Fruit fly (Drosophila melanogaster) whole organism, wandering third instar larva: ENCODE measurements around the gene CG14913.

ENCODE experiments used
- CG32264 ChIP-seq: fragments of 200-800 bp; sonication (Bioruptor generic); optimal IDR thresholded peaks from 2 replicates; lab custom pipeline; 2016; ENCODE audit warnings: missing biosample characterization, missing genetic modification characterization
- CG9705 ChIP-seq: fragments of 200-800 bp; sonication (Bioruptor generic); optimal IDR thresholded peaks from 2 replicates; lab custom pipeline; 2018; ENCODE audit warnings: missing biosample characterization, mild to moderate bottlenecking, missing genetic modification characterization
- Dfd ChIP-seq: fragments of >200 bp; optimal IDR thresholded peaks from 2 replicates; lab custom pipeline; 2017; ENCODE audit warnings: missing biosample characterization, missing genetic modification characterization
- Dif ChIP-seq: fragments of 200-275, 200-300 bp; sonication (Bioruptor generic); optimal IDR thresholded peaks from 2 replicates; lab custom pipeline; 2018; ENCODE audit warnings: missing biosample characterization, missing genetic modification characterization; ENCODE audit not compliant: partially characterized antibody
- GATAd ChIP-seq: sonication (Bioruptor generic); optimal IDR thresholded peaks from 2 replicates; lab custom pipeline; 2016; ENCODE audit warnings: missing biosample characterization, missing genetic modification characterization
- HLH106 ChIP-seq: fragments of 200-800 bp; optimal IDR thresholded peaks from 3 replicates; lab custom pipeline; 2019; ENCODE audit warnings: missing biosample characterization, mild to moderate bottlenecking, missing genetic modification characterization, moderate library complexity
- Hnf4 ChIP-seq: fragments of 200-800 bp; sonication (Bioruptor generic); optimal IDR thresholded peaks from 2 replicates; lab custom pipeline; 2016; ENCODE audit warnings: missing biosample characterization, mild to moderate bottlenecking, missing genetic modification characterization
- Hr78 ChIP-seq: fragments of >200 bp; optimal IDR thresholded peaks from 2 replicates; lab custom pipeline; 2017; ENCODE audit warnings: missing biosample characterization, missing genetic modification characterization
- Hr83 ChIP-seq: fragments of 200-300 bp; sonication (Bioruptor generic); optimal IDR thresholded peaks from 2 replicates; lab custom pipeline; 2016; ENCODE audit warnings: missing biosample characterization, mild to moderate bottlenecking, missing genetic modification characterization, moderate library complexity; ENCODE audit not compliant: poor library complexity, severe bottlenecking
- Jra ChIP-seq: sonication (Bioruptor generic); optimal IDR thresholded peaks from 2 replicates; lab custom pipeline; 2016; ENCODE audit warnings: missing biosample characterization, missing genetic modification characterization
- Myc ChIP-seq: fragments of >200 bp; optimal IDR thresholded peaks from 2 replicates; lab custom pipeline; 2017
- N ChIP-seq: fragments of >200 bp; optimal IDR thresholded peaks from 2 replicates; lab custom pipeline; 2018; ENCODE audit warnings: missing biosample characterization, missing external identifiers, missing genetic modification characterization
- OdsH ChIP-seq: fragments of 200-800 bp; sonication (Bioruptor generic); optimal IDR thresholded peaks from 2 replicates; lab custom pipeline; 2016; ENCODE audit warnings: missing biosample characterization, mild to moderate bottlenecking, missing genetic modification characterization
- Rel ChIP-seq, 2 experiments: fragments of 200-800 bp; sonication (Bioruptor generic) in 1 of 2; optimal IDR thresholded peaks; 2 replicates in 1 of 2; 3 replicates in 1 of 2; lab custom pipeline; 2016 to 2019; ENCODE audit warnings: mild to moderate bottlenecking in 2 of 2, missing biosample characterization in 2 of 2, missing genetic modification characterization in 2 of 2, moderate library complexity in 1 of 2
- Sp1 ChIP-seq: fragments of 200-800 bp; sonication (Bioruptor generic); optimal IDR thresholded peaks from 3 replicates; lab custom pipeline; 2019; ENCODE audit warnings: missing biosample characterization, mild to moderate bottlenecking, missing genetic modification characterization, moderate library complexity
- br ChIP-seq: fragments of 200-800 bp; sonication (Bioruptor generic); optimal IDR thresholded peaks from 2 replicates; lab custom pipeline; 2016; ENCODE audit warnings: missing biosample characterization, missing genetic modification characterization
- brk ChIP-seq: fragments of 200-800 bp; sonication (Bioruptor generic); optimal IDR thresholded peaks from 2 replicates; lab custom pipeline; 2016; ENCODE audit warnings: missing biosample characterization, mild to moderate bottlenecking, missing genetic modification characterization
- dl ChIP-seq, 2 experiments: fragments of 175-275, 200-275 bp in 1 of 2; fragments of 200-275 bp in 1 of 2; sonication (Bioruptor generic); optimal IDR thresholded peaks; lab custom pipeline; 2018; ENCODE audit warnings: mild to moderate bottlenecking in 2 of 2, missing biosample characterization in 2 of 2, missing genetic modification characterization in 2 of 2, moderate library complexity in 2 of 2; ENCODE audit not compliant: partially characterized antibody in 2 of 2, insufficient read depth in 1 of 2
- dmrt93B ChIP-seq: fragments of 200-800 bp; sonication (Bioruptor generic); optimal IDR thresholded peaks from 2 replicates; lab custom pipeline; 2018; ENCODE audit warnings: missing biosample characterization, mild to moderate bottlenecking, missing genetic modification characterization
- dsf ChIP-seq: sonication (Bioruptor generic); optimal IDR thresholded peaks from 2 replicates; lab custom pipeline; 2016; ENCODE audit warnings: missing biosample characterization, missing genetic modification characterization, borderline replicate concordance
- ey ChIP-seq: fragments of 200-800 bp; sonication (Bioruptor generic); optimal IDR thresholded peaks from 2 replicates; lab custom pipeline; 2016; ENCODE audit warnings: missing biosample characterization, missing genetic modification characterization
- foxo ChIP-seq, 2 experiments: fragments of 200-800 bp; sonication (Bioruptor generic); optimal IDR thresholded peaks; 2 replicates in 1 of 2; 3 replicates in 1 of 2; lab custom pipeline; 2016 to 2017; ENCODE audit warnings: missing biosample characterization in 2 of 2, missing genetic modification characterization in 2 of 2
- fru ChIP-seq: fragments of 200-800 bp; sonication (Bioruptor generic); optimal IDR thresholded peaks from 3 replicates; lab custom pipeline; 2016; ENCODE audit warnings: missing biosample characterization, mild to moderate bottlenecking, missing genetic modification characterization
- h ChIP-seq: fragments of 200-800 bp; sonication (Bioruptor generic); optimal IDR thresholded peaks from 3 replicates; lab custom pipeline; 2016; ENCODE audit warnings: missing biosample characterization, mild to moderate bottlenecking, missing genetic modification characterization
- jim ChIP-seq: fragments of 175-275, 200-325 bp; sonication (Bioruptor generic); optimal IDR thresholded peaks from 2 replicates; lab custom pipeline; 2016; ENCODE audit warnings: missing biosample characterization, mild to moderate bottlenecking, missing genetic modification characterization
- lola ChIP-seq: fragments of >200 bp; optimal IDR thresholded peaks from 2 replicates; lab custom pipeline; 2017; ENCODE audit warnings: missing biosample characterization, missing genetic modification characterization
- pan ChIP-seq: fragments of >200 bp; optimal IDR thresholded peaks from 2 replicates; lab custom pipeline; 2017
- psq ChIP-seq: fragments of 200-800 bp; sonication (Bioruptor generic); optimal IDR thresholded peaks from 3 replicates; lab custom pipeline; 2017; ENCODE audit warnings: missing biosample characterization, mild to moderate bottlenecking, missing genetic modification characterization, moderate library complexity
- rgr ChIP-seq: fragments of 200-800 bp; sonication (Bioruptor generic); optimal IDR thresholded peaks from 3 replicates; lab custom pipeline; 2016; ENCODE audit warnings: missing biosample characterization, mild to moderate bottlenecking, missing genetic modification characterization
- sage ChIP-seq: fragments of 200-800 bp; sonication (Bioruptor generic); optimal IDR thresholded peaks from 2 replicates; lab custom pipeline; 2016; ENCODE audit warnings: missing biosample characterization, mild to moderate bottlenecking, missing genetic modification characterization
- sv ChIP-seq: fragments of 200-800 bp; sonication (Bioruptor generic); optimal IDR thresholded peaks from 3 replicates; lab custom pipeline; 2016; ENCODE audit warnings: missing biosample characterization, missing genetic modification characterization
- tai ChIP-seq: sonication (Bioruptor generic); optimal IDR thresholded peaks from 2 replicates; lab custom pipeline; 2016; ENCODE audit warnings: missing biosample characterization, missing genetic modification characterization
- usp ChIP-seq: fragments of >200 bp; optimal IDR thresholded peaks from 2 replicates; lab custom pipeline; 2017; ENCODE audit warnings: missing biosample characterization, missing genetic modification characterization
- woc ChIP-seq: sonication (Bioruptor generic); optimal IDR thresholded peaks from 2 replicates; lab custom pipeline; 2016; ENCODE audit warnings: missing biosample characterization, mild to moderate bottlenecking, missing genetic modification characterization

Gene CG14913

dm6 chr2L:11039548-11040144 lies 22.9 kb downstream of the CG14913 start:
- TF ChIP-seq h (no peak), dsf (GFP tag; lab: Kevin White, UChicago) (no peak), dl (GFP tag; optimal IDR thresholded peaks at IDR 0.05; lab: Kevin White, UChicago; ENCODE audit: insufficient read depth in 1 of 2, partially characterized antibody in 2 of 2) (no peak), Hnf4 (GFP tag; lab: Kevin White, UChicago) (no peak), Myc (no peak), CG9705 (GFP tag; lab: Kevin White, UChicago) (no peak), Jra (no peak)

dm6 chr2L:11041074-11041473 lies 24.3 kb downstream of the CG14913 start:
- no peak for TF ChIP-seq N (GFP tag; lab: Kevin White, UChicago)
- TF ChIP-seq Rel (GFP tag; optimal IDR thresholded peaks at IDR 0.05; lab: Kevin White, UChicago) = no peak
- TF ChIP-seq Rel (tag; optimal IDR thresholded peaks at IDR 0.05; lab: Kevin White, UChicago) = peak; percentile 3

DNA sequence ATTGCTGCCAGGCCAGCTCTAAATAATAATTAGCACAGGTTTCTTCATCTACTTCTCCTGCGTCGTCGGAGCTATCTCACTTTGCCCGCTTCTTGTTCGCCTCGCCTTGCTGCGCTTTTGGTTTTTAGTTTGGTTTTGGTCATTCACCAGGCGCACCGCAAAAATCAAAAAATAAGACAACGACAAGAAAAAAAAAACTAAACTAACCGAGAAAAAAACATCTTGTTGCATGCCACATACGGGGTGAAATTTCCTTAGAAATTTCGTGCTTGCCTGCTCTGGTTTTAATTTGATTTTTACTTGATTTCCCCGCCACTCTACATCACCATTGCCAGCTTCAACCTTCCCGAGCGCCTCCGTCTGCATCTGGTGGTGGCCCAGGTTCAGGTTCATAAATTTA lies 25.0 kb downstream of the CG14913 start:
- TF ChIP-seq OdsH (GFP tag; lab: Kevin White, UChicago) (no peak), foxo (GFP tag; optimal IDR thresholded peaks at IDR 0.05; lab: Kevin White, UChicago) (no peak), jim (GFP tag; lab: Kevin White, UChicago) (no peak), psq (no peak), usp (GFP tag; lab: Kevin White, UChicago) (no peak), Dfd (GFP tag; lab: Kevin White, UChicago) (no peak), Rel (GFP tag; optimal IDR thresholded peaks at IDR 0.05; lab: Kevin White, UChicago) (no peak), Rel (tag; optimal IDR thresholded peaks at IDR 0.05; lab: Kevin White, UChicago) (no peak), N (GFP tag; lab: Kevin White, UChicago) (no peak), Sp1 (no peak), h (no peak)

- TF ChIP-seq brk (GFP tag; lab: Kevin White, UChicago) (peak; percentile 39), sage (GFP tag; lab: Kevin White, UChicago) (peak; percentile 49), psq (peak; percentile 79), br (GFP tag; lab: Kevin White, UChicago) (peak; percentile 84), pan (no peak), fru (peak; percentile 70), Hr78 (no peak), woc (GFP tag; lab: Kevin White, UChicago) (peak; percentile 31), GATAd (GFP tag; lab: Kevin White, UChicago) (no peak), CG9705 (GFP tag; lab: Kevin White, UChicago) (peak; percentile 58), OdsH (GFP tag; lab: Kevin White, UChicago) (peak; percentile 87), Hnf4 (GFP tag; lab: Kevin White, UChicago) (peak; percentile 55), Jra (peak; percentile 16), Hr83 (GFP tag; lab: Kevin White, UChicago) (peak; percentile 2), h (peak; percentile 72), sv (GFP tag; lab: Kevin White, UChicago) (no peak), tai (peak; percentile 85), Rel (GFP tag; optimal IDR thresholded peaks at IDR 0.05; lab: Kevin White, UChicago) (peak; percentile 30), Rel (tag; optimal IDR thresholded peaks at IDR 0.05; lab: Kevin White, UChicago) (peak; percentile 63), foxo (GFP tag; optimal IDR thresholded peaks at IDR 0.05; lab: Kevin White, UChicago) (peak in 1 of 2 experiments; percentile 88), HLH106 (tag; lab: Kevin White, UChicago) (peak; percentile 29), Sp1 (peak; percentile 70), rgr (GFP tag; lab: Kevin White, UChicago) (peak; percentile 87), dmrt93B (peak; percentile 22), Dif (GFP tag; lab: Kevin White, UChicago) (peak; percentile 78), lola (GFP tag; lab: Kevin White, UChicago) (no peak), ey (peak; percentile 90), Dfd (GFP tag; lab: Kevin White, UChicago) (peak; percentile 1), Myc (no peak), dl (GFP tag; optimal IDR thresholded peaks at IDR 0.05; lab: Kevin White, UChicago; ENCODE audit: insufficient read depth in 1 of 2, partially characterized antibody in 2 of 2) (peak in 1 of 2 experiments; percentile 91), CG32264 (GFP tag; lab: Kevin White, UChicago) (peak; percentile 21)
Observed at dm6 chr2L:11044678-11045466, 28.1 kb downstream of the CG14913 start.
